Fruit fly (Drosophila melanogaster) Kc167 (cell line): ENCODE results near the gene CG13049.

ENCODE experiments used
- Myc ChIP-seq: fragments of >200 bp; optimal IDR thresholded peaks from 2 replicates; lab custom pipeline; 2017; ENCODE audit warnings: missing external identifiers
- Sin3A ChIP-seq: fragments of >200 bp; optimal IDR thresholded peaks from 2 replicates; lab custom pipeline; 2018; ENCODE audit warnings: missing external identifiers
- h ChIP-seq: fragments of >200 bp; optimal IDR thresholded peaks from 3 replicates; lab custom pipeline; 2018; ENCODE audit warnings: missing external identifiers
- insv ChIP-seq: fragments of >200 bp; optimal IDR thresholded peaks from 3 replicates; lab custom pipeline; 2018; ENCODE audit warnings: missing external identifiers
- psq ChIP-seq: fragments of >200 bp; optimal IDR thresholded peaks from 2 replicates; lab custom pipeline; 2017; ENCODE audit warnings: missing external identifiers
- ttk ChIP-seq: sonication (Bioruptor generic); optimal IDR thresholded peaks from 2 replicates; lab custom pipeline; 2017; ENCODE audit warnings: missing external identifiers

Gene CG13049

dm6 chr3L:16268106-16268733 lies 13.5 kb downstream of the CG13049 start, which contains the start of gene CG4950:
Gene CG4950, minus strand, starts transcription at chr3L:16268156.
- TF ChIP-seq psq = no peak
- TF ChIP-seq Sin3A (lab: Kevin White, UChicago) = no peak
- TF ChIP-seq Myc = no peak
- no peak for TF ChIP-seq h (lab: Kevin White, UChicago)
- TF ChIP-seq ttk (lab: Kevin White, UChicago) = no peak
- no peak for TF ChIP-seq insv

dm6 chr3L:16265000-16265399 lies 16.7 kb downstream of the CG13049 start, which contains the start of the genes CG13051 and CG13069:
Gene CG13051, minus strand, starts transcription at chr3L:16265100.
Gene CG13069, plus strand, starts transcription at chr3L:16265385.
- TF ChIP-seq h (lab: Kevin White, UChicago) (no peak), psq (no peak), ttk (lab: Kevin White, UChicago) (no peak), insv (no peak), Myc (no peak), Sin3A (lab: Kevin White, UChicago) (no peak)

- TF ChIP-seq Sin3A (lab: Kevin White, UChicago) (no peak), Myc (no peak), ttk (lab: Kevin White, UChicago) (no peak), psq (no peak), insv (no peak)
Observed at dm6 chr3L:16263043-16263442, 18.7 kb downstream of the CG13049 start, which contains the start of gene CG13070. Gene CG13070, plus strand, starts transcription at chr3L:16263343.

dm6 chr3L:16262440-16262839 lies 19.3 kb downstream of the CG13049 start, which contains the start of gene CG13071:
Gene CG13071, plus strand, starts transcription at chr3L:16262740.
- TF ChIP-seq ttk (lab: Kevin White, UChicago) (no peak), Sin3A (lab: Kevin White, UChicago) (no peak), insv (no peak), h (lab: Kevin White, UChicago) (no peak), Myc (no peak), psq (no peak)

- TF ChIP-seq h (lab: Kevin White, UChicago) (no peak), psq (no peak), Sin3A (lab: Kevin White, UChicago) (no peak), Myc (no peak), insv (no peak)
Observed at dm6 chr3L:16261505-16261904, 20.2 kb downstream of the CG13049 start, which contains the start of gene CG34247. Gene CG34247, minus strand, starts transcription at chr3L:16261605.

dm6 chr3L:16259552-16259951 lies 22.2 kb downstream of the CG13049 start, which contains the start of gene CG13053:
Gene CG13053, minus strand, starts transcription at chr3L:16259722.
- TF ChIP-seq Myc (no peak), Sin3A (lab: Kevin White, UChicago) (no peak)

dm6 chr3L:16257118-16257627 lies 24.6 kb downstream of the CG13049 start, which contains the start of gene CG13054:
Gene CG13054, minus strand, starts transcription at chr3L:16257191.
- TF ChIP-seq h (lab: Kevin White, UChicago) (no peak), ttk (lab: Kevin White, UChicago) (no peak), Sin3A (lab: Kevin White, UChicago) (no peak), insv (no peak), psq (no peak), Myc (no peak)

- TF ChIP-seq h (lab: Kevin White, UChicago) = no peak
Observed at dm6 chr3L:16252255-16252654, 29.5 kb downstream of the CG13049 start, which contains the start of gene CG13055. Gene CG13055, minus strand, starts transcription at chr3L:16252355.

dm6 chr3L:16241296-16241695 lies 40.4 kb downstream of the CG13049 start:
- no peak for TF ChIP-seq h (lab: Kevin White, UChicago)

dm6 chr3L:16233850-16234494 lies 47.8 kb downstream of the CG13049 start:
- TF ChIP-seq psq = no peak
- TF ChIP-seq h (lab: Kevin White, UChicago) = no peak
- TF ChIP-seq ttk (lab: Kevin White, UChicago) = no peak
- TF ChIP-seq insv = no peak
- TF ChIP-seq Sin3A (lab: Kevin White, UChicago) = no peak
- TF ChIP-seq Myc = no peak

dm6 chr3L:16232924-16233323 lies 48.8 kb downstream of the CG13049 start, which contains the start of gene Hsc20:
Gene Hsc20, plus strand, starts transcription at chr3L:16233127.
- TF ChIP-seq insv (no peak), ttk (lab: Kevin White, UChicago) (no peak), Sin3A (lab: Kevin White, UChicago) (no peak), h (lab: Kevin White, UChicago) (no peak), psq (no peak), Myc (no peak)

- TF ChIP-seq Myc (no peak), Sin3A (lab: Kevin White, UChicago) (no peak), ttk (lab: Kevin White, UChicago) (no peak), insv (no peak), h (lab: Kevin White, UChicago) (no peak), psq (no peak)
Observed at dm6 chr3L:16231857-16232256, 49.9 kb downstream of the CG13049 start, which contains the start of the genes PDCD-5 and MED10. Gene PDCD-5, minus strand, starts transcription at chr3L:16232038. Gene MED10, plus strand, starts transcription at chr3L:16232084.
